Fruit fly (Drosophila melanogaster): ENCODE data around the gene CG17380.

CG17380 gene

DNA sequence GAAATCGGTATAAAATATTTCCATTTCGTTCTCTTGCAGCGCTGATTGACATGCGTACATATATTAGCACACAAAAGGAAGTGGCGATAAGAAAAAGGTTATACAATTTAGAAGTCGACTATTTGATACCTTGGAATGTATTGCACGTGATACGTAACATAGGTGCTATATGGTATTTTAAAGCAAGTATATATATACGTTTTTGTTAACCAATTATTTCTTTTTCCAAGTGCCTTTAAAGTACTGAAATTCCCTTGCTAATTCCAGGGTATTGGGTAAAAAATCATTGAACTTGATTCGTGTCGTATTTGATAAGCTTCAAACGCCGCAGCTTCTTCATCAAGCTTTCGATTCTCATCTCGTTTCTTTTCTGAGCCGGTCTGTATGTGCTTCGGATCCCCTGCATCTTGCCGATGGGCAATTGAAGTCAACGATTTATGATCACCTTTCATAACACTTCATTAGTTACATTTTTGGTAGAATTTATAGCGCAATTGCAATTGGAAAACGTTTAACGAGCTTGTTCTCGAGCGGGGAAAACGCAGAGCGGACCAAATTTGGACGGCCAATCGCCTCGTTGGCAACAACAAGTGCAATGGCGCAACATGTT is 39.9 kb downstream of the CG17380 start, which contains the start of gene CG4408 (continued):
- TF ChIP-seq CG12155 (GFP tag; optimal IDR thresholded peaks at IDR 0.05) (peak; percentile 17), NC2β (GFP tag; optimal IDR thresholded peaks at IDR 0.05) (no peak), da (GFP tag; optimal IDR thresholded peaks at IDR 0.05) (no peak), bsh (GFP tag; optimal IDR thresholded peaks at IDR 0.05) (peak; percentile 19 to 20), Trl (optimal IDR thresholded peaks at IDR 0.05) (no peak), Trl (GFP tag; optimal IDR thresholded peaks at IDR 0.05) (peak; percentile 20), ind (GFP tag; optimal IDR thresholded peaks at IDR 0.05) (peak; percentile 46), CG10209 (GFP tag; optimal IDR thresholded peaks at IDR 0.05) (peak; percentile 13), CG2712 (tag; optimal IDR thresholded peaks at IDR 0.05) (peak; percentile 45), shn (GFP tag; optimal IDR thresholded peaks at IDR 0.05) (no peak), fd96Cb (tag; optimal IDR thresholded peaks at IDR 0.05) (peak; percentile 48), bigmax (GFP tag; optimal IDR thresholded peaks at IDR 0.05) (no peak), CG33213 (GFP tag; optimal IDR thresholded peaks at IDR 0.05) (peak; percentile 9)

- no peak for TF ChIP-seq CG11085 (GFP tag; IDR thresholded peaks at IDR 0.05)
- TF ChIP-seq sens (GFP tag): peak; percentile 46
- TF ChIP-seq Max (GFP tag; optimal IDR thresholded peaks at IDR 0.05): no peak
- peak; percentile 16 for TF ChIP-seq Ets65A (GFP tag)
- TF ChIP-seq CG16779 (GFP tag; IDR thresholded peaks at IDR 0.05): 0 out of 2 replicates have a peak, but pooled peaks have one; percentile 19
These were observed 43.2 kb downstream of the CG17380 start for dm6 chr3R:23360356-23360755.

dm6 chr3R:23359420-23359819 is 44.1 kb downstream of the CG17380 start:
- TF ChIP-seq CG10274 (GFP tag; optimal IDR thresholded peaks at IDR 0.05): no peak
- no peak for TF ChIP-seq Hey (tag; optimal IDR thresholded peaks at IDR 0.05)
- TF ChIP-seq CG2129 (GFP tag; IDR thresholded peaks at IDR 0.05; ENCODE audit: partially characterized antibody): no peak
- no peak for TF ChIP-seq CG15011 (GFP tag; optimal IDR thresholded peaks at IDR 0.05)
- TF ChIP-seq gro (GFP tag; optimal IDR thresholded peaks at IDR 0.05): no peak
- TF ChIP-seq CG8478 (optimal IDR thresholded peaks at IDR 0.05): peak; percentile 7
- peak; percentile 78 for TF ChIP-seq Ets65A (GFP tag)
- no peak for TF ChIP-seq CG3847 (GFP tag; IDR thresholded peaks at IDR 0.05)
- TF ChIP-seq Med (GFP tag): peak; percentile 71
- no peak for TF ChIP-seq CG15696 (tag; optimal IDR thresholded peaks at IDR 0.05)
- TF ChIP-seq Ada2b (GFP tag; IDR thresholded peaks at IDR 0.05): no peak
- TF ChIP-seq hbn (GFP tag; IDR thresholded peaks at IDR 0.05; ENCODE audit: partially characterized antibody): 0 out of 2 replicates have a peak, but pooled peaks have one; percentile 21

DNA sequence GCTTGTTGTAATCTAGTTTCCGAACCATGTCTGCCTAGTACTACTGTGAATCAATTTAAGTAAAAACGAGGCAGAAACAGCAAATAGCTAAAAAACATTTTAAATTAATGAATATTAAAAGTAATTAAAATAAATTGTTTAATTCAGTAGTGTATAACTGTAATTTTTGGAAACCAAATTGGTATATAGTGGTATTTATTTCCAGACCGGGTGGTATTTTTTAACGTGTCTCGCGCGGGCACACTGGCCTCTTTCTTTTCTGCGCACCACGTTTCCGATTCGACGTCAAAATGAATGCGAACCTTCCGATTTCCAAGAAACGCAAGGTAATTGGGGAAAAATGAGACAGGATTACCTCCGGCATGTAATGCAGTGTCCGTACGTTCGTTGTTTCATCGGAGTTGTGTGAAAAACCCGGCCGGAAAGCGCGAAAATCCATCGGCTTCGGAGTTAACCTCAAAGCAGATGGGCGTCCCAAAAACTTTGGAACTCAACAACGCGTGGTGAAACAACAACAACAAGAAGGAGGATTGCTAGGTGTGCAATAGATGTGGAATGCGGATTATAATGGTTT is 44.9 kb downstream of the CG17380 start, which contains the start of gene RpS3:
Gene RpS3, plus strand, starts transcription at position 248 of the 574 bp plus-strand sequence.
- TF ChIP-seq jumu (GFP tag; optimal IDR thresholded peaks at IDR 0.05) (no peak), CG34422 (GFP tag; IDR thresholded peaks at IDR 0.05) (peak; percentile 80; the same call in 1 of the 3 replicates), insv (GFP tag; optimal IDR thresholded peaks at IDR 0.05) (peak in 1 of 2 experiments; percentile 35), CG30020 (tag; optimal IDR thresholded peaks at IDR 0.05) (peak; percentile 24), CG1529 (GFP tag; optimal IDR thresholded peaks at IDR 0.05) (peak; percentile 13), bbx (GFP tag; IDR thresholded peaks at IDR 0.05; ENCODE audit: partially characterized antibody) (peak; percentile 53; the same call in 1 of the 2 replicates), lab (GFP tag; optimal IDR thresholded peaks at IDR 0.05) (peak; percentile 54), unpg (GFP tag; optimal IDR thresholded peaks at IDR 0.05) (peak; percentile 2), stwl (tag; optimal IDR thresholded peaks at IDR 0.05) (peak; percentile 46), row (GFP tag; IDR thresholded peaks at IDR 0.05) (0 out of 3 replicates have a peak, but pooled peaks have one; percentile 8), gcm (GFP tag; optimal IDR thresholded peaks at IDR 0.05) (peak; percentile 16), CG15601 (tag; optimal IDR thresholded peaks at IDR 0.05) (peak; percentile 65), CG8924 (tag; optimal IDR thresholded peaks at IDR 0.05) (peak; percentile 42), CG15011 (GFP tag; optimal IDR thresholded peaks at IDR 0.05) (peak; percentile 3), CG16863 (GFP tag; optimal IDR thresholded peaks at IDR 0.05) (no peak), Taf1 (GFP tag; IDR thresholded peaks at IDR 0.05) (no peak), CG3281 (GFP tag; optimal IDR thresholded peaks at IDR 0.05) (peak; percentile 64), Tbp (GFP tag; optimal IDR thresholded peaks at IDR 0.05) (peak; percentile 50), CG3995 (GFP tag; optimal IDR thresholded peaks at IDR 0.05) (peak; percentile 8)

Data from whole organism, embryonic.